Fruit fly (Drosophila melanogaster): ENCODE measurements around the gene CG13760.

Gene CG13760

DNA sequence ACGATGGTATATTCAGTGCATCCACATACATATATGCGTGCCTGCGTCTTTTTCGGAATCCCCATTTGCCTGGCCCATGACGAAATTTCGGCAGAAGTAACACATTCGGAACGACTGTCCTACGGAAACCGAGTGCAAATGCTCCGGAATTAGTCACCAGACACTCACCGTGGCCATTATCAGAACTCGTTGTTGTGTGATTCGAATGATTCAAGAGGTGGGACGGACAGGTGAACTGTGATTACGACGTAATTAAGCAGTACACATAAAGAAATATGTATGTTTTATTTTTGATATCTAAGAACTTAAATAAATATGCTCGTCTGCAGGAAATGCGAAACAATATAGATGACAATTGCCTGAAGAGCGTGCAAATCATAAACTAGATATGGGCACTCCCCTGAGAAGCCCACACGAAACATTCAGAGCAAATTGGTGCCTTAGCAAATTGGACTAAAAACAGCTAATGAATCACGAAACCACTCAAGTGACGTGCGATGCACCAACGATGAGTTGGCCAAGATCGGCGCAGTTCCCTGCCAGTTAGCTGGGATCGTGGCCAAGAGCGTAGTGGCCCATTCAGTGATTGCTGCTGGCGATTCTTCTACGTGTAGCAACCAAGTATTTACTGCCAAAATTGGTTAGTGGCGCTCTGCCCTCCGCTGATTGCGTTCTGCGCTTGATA, 6.0 kb upstream of the CG13760 start (continued):
- TF ChIP-seq oc (tag; optimal IDR thresholded peaks at IDR 0.05) (no peak), sob (GFP tag; IDR thresholded peaks at IDR 0.05) (no peak), Dref (GFP tag; IDR thresholded peaks at IDR 0.05) (no peak), zen2 (GFP tag; IDR thresholded peaks at IDR 0.05; ENCODE audit: partially characterized antibody) (no peak), Side (GFP tag; optimal IDR thresholded peaks at IDR 0.05) (no peak), slbo (GFP tag; IDR thresholded peaks at IDR 0.05) (0 out of 2 replicates have a peak, but pooled peaks have one; percentile 55), sna (GFP tag; IDR thresholded peaks at IDR 0.05; ENCODE audit: partially characterized antibody) (no peak), CG12236 (GFP tag; optimal IDR thresholded peaks at IDR 0.05) (no peak), Ptx1 (GFP tag; IDR thresholded peaks at IDR 0.05) (peak; percentile 31; the same call in 1 of the 2 replicates), az2 (GFP tag; optimal IDR thresholded peaks at IDR 0.05) (no peak), CG10431 (GFP tag; optimal IDR thresholded peaks at IDR 0.05) (no peak), btn (GFP tag; optimal IDR thresholded peaks at IDR 0.05) (no peak), CG5953 (GFP tag; IDR thresholded peaks at IDR 0.05) (no peak), CG11560 (tag; IDR thresholded peaks at IDR 0.05) (no peak), CG31224 (GFP tag; IDR thresholded peaks at IDR 0.05) (0 out of 2 replicates have a peak, but pooled peaks have one; percentile 24), kni (GFP tag; optimal IDR thresholded peaks at IDR 0.05) (no peak), Dbx (GFP tag; IDR thresholded peaks at IDR 0.05) (no peak), twi (tag; optimal IDR thresholded peaks at IDR 0.05) (no peak), CG4282 (GFP tag; optimal IDR thresholded peaks at IDR 0.05) (no peak), gcm2 (GFP tag; optimal IDR thresholded peaks at IDR 0.05) (no peak), CG15011 (GFP tag; optimal IDR thresholded peaks at IDR 0.05) (peak; percentile 16), CG4707 (GFP tag; optimal IDR thresholded peaks at IDR 0.05) (no peak), chinmo (GFP tag; IDR thresholded peaks at IDR 0.05; ENCODE audit: partially characterized antibody) (no peak), nerfin-2 (GFP tag; IDR thresholded peaks at IDR 0.05; ENCODE audit: partially characterized antibody) (no peak), CG6654 (GFP tag; optimal IDR thresholded peaks at IDR 0.05) (no peak), pzg (GFP tag; optimal IDR thresholded peaks at IDR 0.05) (no peak), salm (tag; optimal IDR thresholded peaks at IDR 0.05) (no peak), CG7271 (tag; optimal IDR thresholded peaks at IDR 0.05) (no peak), Sry-β (GFP tag; optimal IDR thresholded peaks at IDR 0.05) (no peak), CG17186 (GFP tag; optimal IDR thresholded peaks at IDR 0.05) (no peak), CG18476 (GFP tag; optimal IDR thresholded peaks at IDR 0.05) (no peak), gcm (GFP tag; optimal IDR thresholded peaks at IDR 0.05) (no peak), hkb (optimal IDR thresholded peaks at IDR 0.05) (no peak), hkb (GFP tag; IDR thresholded peaks at IDR 0.05) (peak; percentile 29; the same call in 1 of the 2 replicates), bcd (GFP tag; optimal IDR thresholded peaks at IDR 0.05) (no peak), zf30C (GFP tag; optimal IDR thresholded peaks at IDR 0.05) (peak; percentile 26), fd3F (GFP tag; optimal IDR thresholded peaks at IDR 0.05) (peak; percentile 27), CG12942 (GFP tag; optimal IDR thresholded peaks at IDR 0.05) (no peak), Doc3 (GFP tag; IDR thresholded peaks at IDR 0.05; ENCODE audit: partially characterized antibody) (no peak), HLH4C (GFP tag; IDR thresholded peaks at IDR 0.05; ENCODE audit: partially characterized antibody) (no peak), cwo (GFP tag; optimal IDR thresholded peaks at IDR 0.05) (peak; percentile 7), inv (GFP tag; IDR thresholded peaks at IDR 0.05; ENCODE audit: partially characterized antibody) (no peak), CG6683 (GFP tag; optimal IDR thresholded peaks at IDR 0.05) (peak; percentile 5), CG14050 (GFP tag; IDR thresholded peaks at IDR 0.05) (no peak), B-H2 (GFP tag; optimal IDR thresholded peaks at IDR 0.05) (no peak), Usf (GFP tag; optimal IDR thresholded peaks at IDR 0.05) (no peak), dati (GFP tag; IDR thresholded peaks at IDR 0.05) (no peak), Mes4 (GFP tag; optimal IDR thresholded peaks at IDR 0.05) (no peak), Gug (GFP tag; IDR thresholded peaks at IDR 0.05) (no peak), CG9609 (GFP tag; optimal IDR thresholded peaks at IDR 0.05) (peak; percentile 12)

Data from whole organism, embryonic.